Fruit fly (Drosophila melanogaster) whole organism, pupa: ENCODE data around the gene CG18180.

ENCODE experiments used
- CG12605 ChIP-seq: fragments of 200-800 bp; sonication (Bioruptor generic); IDR thresholded peaks from 2 replicates; pipeline ENCODE4 v1.3.6; 2022; ENCODE audit warnings: missing biosample characterization, missing genetic modification characterization
- CG15710 ChIP-seq: fragments of 200-800 bp; sonication (Bioruptor generic); optimal IDR thresholded peaks from 2 replicates; lab custom pipeline; 2018; ENCODE audit warnings: missing biosample characterization, mild to moderate bottlenecking, missing genetic modification characterization, moderate library complexity
- CG32121 ChIP-seq: fragments of 200-800 bp; sonication (Bioruptor generic); IDR thresholded peaks from 2 replicates; pipeline ENCODE4 v1.3.6; 2022; ENCODE audit warnings: missing biosample characterization, missing genetic modification characterization
- CG4496 ChIP-seq: fragments of 200-800 bp; sonication (Bioruptor generic); IDR thresholded peaks from 3 replicates; pipeline ENCODE4 v1.3.6; 2022; ENCODE audit warnings: missing biosample characterization, missing genetic modification characterization
- EcR ChIP-seq: fragments of 200-800 bp; sonication (Bioruptor generic); optimal IDR thresholded peaks from 3 replicates; lab custom pipeline; 2019; ENCODE audit warnings: missing biosample characterization, missing genetic modification characterization, mild to moderate bottlenecking, moderate library complexity, missing genetic modification reagents
- Pif1A ChIP-seq: fragments of 200-800 bp; sonication (Bioruptor generic); optimal IDR thresholded peaks from 3 replicates; lab custom pipeline; 2016; ENCODE audit warnings: missing biosample characterization, missing genetic modification characterization

dm6 chr3L:9640713-9641112 lies at the start of gene CG18180:
- TF ChIP-seq CG12605 (no peak), EcR (GFP tag; lab: Kevin White, UChicago) (no peak), CG32121 (no peak), CG15710 (tag; lab: Kevin White, UChicago) (no peak), Pif1A (GFP tag; lab: Kevin White, UChicago) (no peak), CG4496 (GFP tag; lab: Robert Waterston, UW) (no peak)
